Fruit fly (Drosophila melanogaster) whole organism, prepupa: ENCODE data around the gene Mhc.
A peak's percentile ranks its signal among the peaks of the same experiment; 100 is the strongest.

ENCODE experiments used
- Blimp-1 ChIP-seq: fragments of 200-800 bp; sonication (Bioruptor generic); optimal IDR thresholded peaks from 3 replicates; lab custom pipeline; 2017; ENCODE audit warnings: missing biosample characterization, missing genetic modification characterization, mild to moderate bottlenecking, moderate library complexity, missing genetic modification reagents
- CG10631 ChIP-seq: fragments of 200-800 bp; sonication (Bioruptor generic); optimal IDR thresholded peaks from 2 replicates; lab custom pipeline; 2016; ENCODE audit warnings: missing biosample characterization, missing genetic modification characterization
- CG11294 ChIP-seq: fragments of 200-800 bp; sonication (Bioruptor generic); IDR thresholded peaks from 2 replicates; pipeline ENCODE4 v1.3.6; 2022; ENCODE audit warnings: missing biosample characterization, missing genetic modification characterization
- CG11902 ChIP-seq: fragments of 200-800 bp; sonication (Bioruptor generic); optimal IDR thresholded peaks from 3 replicates; lab custom pipeline; 2016; ENCODE audit warnings: missing biosample characterization, missing genetic modification characterization
- CG1621 ChIP-seq: fragments of 200-800 bp; sonication (Bioruptor generic); optimal IDR thresholded peaks from 3 replicates; lab custom pipeline; 2018; ENCODE audit warnings: missing biosample characterization, mild to moderate bottlenecking, missing genetic modification characterization
- CG3032 ChIP-seq: fragments of 200-800 bp; optimal IDR thresholded peaks from 2 replicates; lab custom pipeline; 2019; ENCODE audit warnings: missing biosample characterization, mild to moderate bottlenecking, missing genetic modification characterization, moderate library complexity
- CG31627 ChIP-seq: fragments of 200-800 bp; sonication (Bioruptor generic); optimal IDR thresholded peaks from 3 replicates; lab custom pipeline; 2016; ENCODE audit warnings: missing biosample characterization, missing genetic modification characterization
- CG32006 ChIP-seq: fragments of 200-800 bp; sonication (Bioruptor generic); optimal IDR thresholded peaks from 3 replicates; lab custom pipeline; 2017; ENCODE audit warnings: missing biosample characterization, mild to moderate bottlenecking, missing genetic modification characterization
- CG34406 ChIP-seq: fragments of 200-800 bp; sonication (Bioruptor generic); optimal IDR thresholded peaks from 3 replicates; lab custom pipeline; 2016; ENCODE audit warnings: missing biosample characterization, missing genetic modification characterization
- CG3919 ChIP-seq: fragments of 200-800 bp; sonication (Bioruptor generic); optimal IDR thresholded peaks from 3 replicates; lab custom pipeline; 2016; ENCODE audit warnings: missing biosample characterization, missing genetic modification characterization
- CG4318 ChIP-seq: fragments of 200-800 bp; sonication (Bioruptor generic); optimal IDR thresholded peaks from 3 replicates; lab custom pipeline; 2017; ENCODE audit warnings: missing biosample characterization, mild to moderate bottlenecking, missing genetic modification characterization
- CG6808 ChIP-seq: fragments of 200-800 bp; sonication (Bioruptor generic); optimal IDR thresholded peaks from 3 replicates; lab custom pipeline; 2017; ENCODE audit warnings: missing biosample characterization, missing genetic modification characterization, mild to moderate bottlenecking, moderate library complexity, missing genetic modification reagents
- CG6854 ChIP-seq: fragments of 200-800 bp; sonication (Bioruptor generic); optimal IDR thresholded peaks from 2 replicates; lab custom pipeline; 2017; ENCODE audit warnings: missing biosample characterization, mild to moderate bottlenecking, missing genetic modification characterization
- CG7368 ChIP-seq: fragments of 200-800 bp; sonication (Bioruptor generic); optimal IDR thresholded peaks from 3 replicates; lab custom pipeline; 2016; ENCODE audit warnings: missing biosample characterization, missing genetic modification characterization
- CG8632 ChIP-seq: fragments of 200-800 bp; sonication (Bioruptor generic); optimal IDR thresholded peaks from 3 replicates; lab custom pipeline; 2016; ENCODE audit warnings: missing biosample characterization, missing genetic modification characterization
- CG9139 ChIP-seq: fragments of 200-800 bp; sonication (Bioruptor generic); optimal IDR thresholded peaks from 3 replicates; lab custom pipeline; 2017; ENCODE audit warnings: missing biosample characterization, mild to moderate bottlenecking, missing genetic modification characterization
- Eip75B ChIP-seq: fragments of 200-800 bp; sonication (Bioruptor generic); optimal IDR thresholded peaks from 3 replicates; lab custom pipeline; 2016; ENCODE audit warnings: missing biosample characterization, missing genetic modification characterization
- Eip93F ChIP-seq: fragments of 200-800 bp; sonication (Bioruptor generic); optimal IDR thresholded peaks from 2 replicates; lab custom pipeline; 2016; ENCODE audit warnings: missing biosample characterization, mild to moderate bottlenecking, missing genetic modification characterization
- Ets21C ChIP-seq: fragments of 200-800 bp; sonication (Bioruptor generic); optimal IDR thresholded peaks from 3 replicates; lab custom pipeline; 2016; ENCODE audit warnings: missing biosample characterization, missing genetic modification characterization
- Hr38 ChIP-seq: sonication (Bioruptor generic); optimal IDR thresholded peaks from 2 replicates; lab custom pipeline; 2016; ENCODE audit warnings: missing biosample characterization, missing genetic modification characterization
- Hr39 ChIP-seq: fragments of 200-800 bp; sonication (Bioruptor generic); optimal IDR thresholded peaks from 2 replicates; lab custom pipeline; 2016; ENCODE audit warnings: missing biosample characterization, missing genetic modification characterization
- Lpt ChIP-seq: fragments of 200-800 bp; sonication (Bioruptor generic); optimal IDR thresholded peaks from 3 replicates; lab custom pipeline; 2016; ENCODE audit warnings: missing biosample characterization, missing genetic modification characterization
- Sox102F ChIP-seq: fragments of 200-800 bp; sonication (Bioruptor generic); optimal IDR thresholded peaks from 2 replicates; lab custom pipeline; 2016; ENCODE audit warnings: missing biosample characterization, mild to moderate bottlenecking, missing genetic modification characterization
- Sox15 ChIP-seq: fragments of 200-800 bp; sonication (Bioruptor generic); optimal IDR thresholded peaks from 3 replicates; lab custom pipeline; 2016; ENCODE audit warnings: missing biosample characterization, missing genetic modification characterization
- achi ChIP-seq: fragments of 200-800 bp; sonication (Bioruptor generic); optimal IDR thresholded peaks from 3 replicates; lab custom pipeline; 2016; ENCODE audit warnings: missing biosample characterization, missing genetic modification characterization
- acj6 ChIP-seq: fragments of 200-800 bp; sonication (Bioruptor generic); optimal IDR thresholded peaks from 3 replicates; lab custom pipeline; 2016; ENCODE audit warnings: missing biosample characterization, missing genetic modification characterization
- esn ChIP-seq: fragments of 200-800 bp; sonication (Bioruptor generic); optimal IDR thresholded peaks from 2 replicates; lab custom pipeline; 2016; ENCODE audit warnings: missing biosample characterization, mild to moderate bottlenecking, missing genetic modification characterization, moderate library complexity
- fd59A ChIP-seq: fragments of 200-800 bp; sonication (Bioruptor generic); optimal IDR thresholded peaks from 2 replicates; lab custom pipeline; 2017; ENCODE audit warnings: missing biosample characterization, mild to moderate bottlenecking, missing genetic modification characterization, missing genetic modification reagents
- fkh ChIP-seq: fragments of 200-800 bp; sonication (Bioruptor generic); optimal IDR thresholded peaks from 3 replicates; lab custom pipeline; 2017; ENCODE audit warnings: missing biosample characterization, mild to moderate bottlenecking, missing genetic modification characterization, moderate library complexity
- lz ChIP-seq: fragments of 200-800 bp; sonication (Bioruptor generic); optimal IDR thresholded peaks from 3 replicates; lab custom pipeline; 2016; ENCODE audit warnings: missing biosample characterization, missing genetic modification characterization
- net ChIP-seq: fragments of 200-800 bp; sonication (Bioruptor generic); optimal IDR thresholded peaks from 3 replicates; lab custom pipeline; 2016; ENCODE audit warnings: missing biosample characterization, missing genetic modification characterization
- spab ChIP-seq: fragments of 200-800 bp; sonication (Bioruptor generic); optimal IDR thresholded peaks from 2 replicates; lab custom pipeline; 2017; ENCODE audit warnings: missing biosample characterization, mild to moderate bottlenecking, missing genetic modification characterization, missing genetic modification reagents
- ss ChIP-seq, 2 experiments: fragments of 200-800 bp; sonication (Bioruptor generic); optimal IDR thresholded peaks; 2 replicates in 1 of 2; 3 replicates in 1 of 2; lab custom pipeline; 2017 to 2018; ENCODE audit warnings: mild to moderate bottlenecking in 2 of 2, missing biosample characterization in 2 of 2, missing genetic modification characterization in 2 of 2, moderate library complexity in 1 of 2
- svp ChIP-seq: fragments of 200-800 bp; sonication (Bioruptor generic); peaks from one replicate; lab custom pipeline; 2016; ENCODE audit warnings: missing biosample characterization, missing genetic modification characterization
- topi ChIP-seq: fragments of 200-800 bp; sonication (Bioruptor generic); optimal IDR thresholded peaks from 3 replicates; lab custom pipeline; 2016; ENCODE audit warnings: missing biosample characterization, missing genetic modification characterization

Mhc gene

dm6 chr2L:16731799-16732198 lies 34.6 kb upstream of the Mhc start, which contains the start of gene Prosbeta4:
Prosbeta4 (minus strand) TSS chr2L:16732133.
- TF ChIP-seq Hr39 (GFP tag; lab: Kevin White, UChicago) (no peak), Ets21C (no peak), acj6 (GFP tag; lab: Kevin White, UChicago) (no peak), achi (GFP tag; lab: Kevin White, UChicago) (no peak), Hr38 (no peak), CG11294 (no peak), CG1621 (tag; lab: Kevin White, UChicago) (no peak), CG34406 (GFP tag; lab: Kevin White, UChicago) (no peak), Eip75B (GFP tag; lab: Kevin White, UChicago) (no peak), net (GFP tag; lab: Kevin White, UChicago) (no peak), CG4318 (GFP tag; lab: Kevin White, UChicago) (no peak), esn (no peak), CG11902 (GFP tag; lab: Kevin White, UChicago) (no peak), CG10631 (no peak), CG7368 (GFP tag; lab: Kevin White, UChicago) (no peak), fkh (GFP tag; lab: Kevin White, UChicago) (no peak), Blimp-1 (no peak)

- TF ChIP-seq Lpt (GFP tag; lab: Kevin White, UChicago): no peak
- TF ChIP-seq Hr39 (GFP tag; lab: Kevin White, UChicago): no peak
- TF ChIP-seq CG3919: no peak
- no peak for TF ChIP-seq CG11294
- TF ChIP-seq fd59A (GFP tag; lab: Kevin White, UChicago): no peak
Observed at dm6 chr2L:16732338-16732892, 34.0 kb upstream of the Mhc start, which contains the start of gene Nubp1. Nubp1 (plus strand) TSS chr2L:16732550.

DNA sequence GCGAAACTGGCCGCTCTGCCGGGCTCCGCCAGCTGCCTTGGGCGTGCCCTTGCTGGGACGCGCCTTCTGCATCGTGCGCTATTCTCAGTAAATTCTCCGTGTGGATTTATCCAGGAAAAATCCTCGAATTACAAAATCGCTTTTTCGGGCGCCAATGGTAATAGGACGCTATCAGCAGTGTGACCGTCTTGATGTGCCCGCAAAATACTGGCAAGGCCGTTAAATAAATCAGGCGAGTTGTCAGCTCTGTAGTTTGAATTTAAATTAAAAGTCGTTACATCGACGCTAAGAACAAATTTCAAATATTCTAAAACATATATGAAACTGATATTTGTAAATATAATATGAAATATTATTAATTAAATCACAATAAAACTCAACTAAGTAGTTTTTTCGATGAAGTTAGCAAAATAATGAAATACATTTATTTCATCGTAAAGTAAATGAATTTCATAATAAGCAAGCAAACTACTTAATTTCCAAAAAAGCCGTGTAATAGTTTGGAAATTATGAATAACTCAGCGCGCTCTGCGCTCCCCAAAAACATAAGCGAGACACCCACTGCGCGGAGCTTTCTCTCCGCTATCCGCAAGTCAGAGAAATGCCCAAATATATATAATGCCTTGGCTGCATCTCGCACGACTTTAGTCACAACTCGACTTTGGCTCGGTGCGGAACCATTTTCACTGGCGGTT lies 28.0 kb upstream of the Mhc start, which contains the start of the genes glu and ChLD3:
Gene glu (minus strand): TSS at position 183 of the 695 bp plus-strand sequence.
Gene ChLD3 (plus strand): TSS at position 645 of the 695 bp plus-strand sequence.
- TF ChIP-seq topi (GFP tag; lab: Kevin White, UChicago) (no peak), spab (GFP tag; lab: Kevin White, UChicago) (no peak), ss (GFP tag; optimal IDR thresholded peaks at IDR 0.05; lab: Kevin White, UChicago) (no peak), lz (GFP tag; lab: Kevin White, UChicago) (no peak), Eip93F (GFP tag; lab: Kevin White, UChicago) (no peak), CG32006 (GFP tag; lab: Kevin White, UChicago) (no peak), CG7368 (GFP tag; lab: Kevin White, UChicago) (no peak), CG10631 (no peak), Sox102F (GFP tag; lab: Kevin White, UChicago) (no peak), svp (GFP tag; lab: Kevin White, UChicago) (no peak), Sox15 (GFP tag; lab: Kevin White, UChicago) (no peak), CG9139 (GFP tag; lab: Kevin White, UChicago) (no peak), CG6854 (no peak), CG6808 (no peak), fd59A (GFP tag; lab: Kevin White, UChicago) (no peak)

- TF ChIP-seq CG31627 (peak; percentile 30), achi (GFP tag; lab: Kevin White, UChicago) (no peak), esn (peak; percentile 7), lz (GFP tag; lab: Kevin White, UChicago) (peak; percentile 35), Blimp-1 (no peak), CG8632 (GFP tag; lab: Kevin White, UChicago) (no peak), CG3032 (tag; lab: Kevin White, UChicago) (no peak), CG9139 (GFP tag; lab: Kevin White, UChicago) (no peak)
Observed at dm6 chr2L:16743055-16743805, 23.1 kb upstream of the Mhc start, which contains the start of the genes LSm7 and BuGZ. LSm7 (minus strand) TSS chr2L:16743100. BuGZ (plus strand) TSS chr2L:16743405.
